Worm (Caenorhabditis elegans) whole organism, L4/young adult: ENCODE results near the gene fbxa-18.

ENCODE experiments used
- W03F9.2 ChIP-seq: fragments of 150-350 bp; optimal IDR thresholded peaks from 2 replicates; lab custom pipeline; 2014; ENCODE audit warnings: missing biosample characterization, missing genetic modification characterization
- dao-5 ChIP-seq: sonication (generic microtip); optimal IDR thresholded peaks from 2 replicates; lab custom pipeline; 2016; ENCODE audit warnings: missing genotype, missing genetic modification characterization, moderate library complexity, missing compliant biosample characterization
- him-1 ChIP-seq: sonication (generic microtip); optimal IDR thresholded peaks from 2 replicates; lab custom pipeline; 2016; ENCODE audit warnings: missing genotype, missing genetic modification reagents, missing genetic modification characterization, missing compliant biosample characterization

Gene fbxa-18

DNA sequence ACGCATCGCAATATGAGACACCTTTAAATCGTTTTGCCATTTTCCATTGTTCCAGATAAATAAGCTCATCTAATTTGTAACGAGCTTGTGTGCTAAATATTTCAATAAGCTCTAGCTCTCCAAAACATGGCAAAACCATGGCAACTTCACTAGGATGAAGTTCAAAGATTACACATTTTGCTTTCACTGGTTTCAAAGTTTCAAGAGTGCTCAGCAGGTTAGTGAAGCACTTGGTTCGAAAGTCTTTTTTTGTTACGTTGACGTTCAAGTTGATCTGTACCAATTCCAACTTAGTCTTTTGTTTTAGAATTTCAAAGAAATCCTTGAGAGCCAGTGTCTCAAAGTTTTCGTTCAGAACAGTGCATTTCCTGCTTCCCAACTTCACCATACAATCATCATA, at the start of gene fbxa-18:
fbxa-18 (plus strand) TSS at position 301 of the 400 bp plus-strand sequence.
- TF ChIP-seq him-1 (tag; lab: Kevin White, UChicago) (no peak), W03F9.2 (tag; lab: Kevin White, UChicago) (no peak), dao-5 (tag; lab: Kevin White, UChicago) (no peak)

- TF ChIP-seq him-1 (tag; lab: Kevin White, UChicago) (no peak), dao-5 (tag; lab: Kevin White, UChicago) (no peak), W03F9.2 (tag; lab: Kevin White, UChicago) (no peak)
Measured at ce11 chrV:16094284-16094683, 48.2 kb upstream of the fbxa-18 start, which contains the start of gene F22B8.7. Gene F22B8.7 (plus strand): TSS chrV:16094584.

DNA sequence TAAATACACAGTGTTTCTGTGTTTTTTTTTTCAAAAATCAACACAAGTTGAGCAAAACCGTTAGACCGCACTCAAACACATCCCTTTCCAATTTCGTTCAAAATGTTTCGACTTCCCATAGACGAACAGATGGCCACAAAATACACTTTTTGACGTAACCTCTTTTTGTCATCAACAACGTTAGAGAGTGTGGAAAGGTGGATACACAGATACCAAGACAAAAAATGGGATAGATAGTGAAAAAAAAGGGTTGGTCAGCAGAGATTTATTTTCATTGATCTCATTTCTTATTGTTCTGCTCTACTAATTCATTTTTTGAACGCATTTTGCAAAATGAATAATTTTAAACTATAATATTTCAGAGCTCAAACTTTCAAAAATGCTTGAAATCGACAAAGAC, 47.6 kb upstream of the fbxa-18 start:
- TF ChIP-seq dao-5 (tag; lab: Kevin White, UChicago) = no peak

DNA sequence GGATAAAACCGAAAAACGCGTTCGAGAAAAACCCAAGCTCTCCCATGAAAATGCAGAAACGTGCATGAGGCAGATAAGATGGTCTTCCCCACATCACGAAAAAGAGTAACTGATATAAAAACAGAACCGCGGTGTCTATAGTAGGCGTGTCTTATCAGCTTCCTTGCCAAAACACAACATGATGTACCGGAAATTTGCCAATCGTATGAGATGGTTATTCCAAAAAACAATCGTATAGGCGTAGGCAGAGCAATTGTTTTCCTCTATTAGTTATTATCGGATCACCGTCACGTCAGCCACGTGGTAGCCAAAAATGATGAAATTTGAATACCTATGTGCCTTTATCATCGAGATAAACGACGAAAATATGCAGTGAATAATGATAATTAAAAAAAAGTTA, 43.0 kb upstream of the fbxa-18 start, which contains the start of gene str-7:
str-7 (minus strand) TSS at position 101 of the 400 bp plus-strand sequence.
- TF ChIP-seq W03F9.2 (tag; lab: Kevin White, UChicago) (no peak), dao-5 (tag; lab: Kevin White, UChicago) (no peak), him-1 (tag; lab: Kevin White, UChicago) (no peak)

DNA sequence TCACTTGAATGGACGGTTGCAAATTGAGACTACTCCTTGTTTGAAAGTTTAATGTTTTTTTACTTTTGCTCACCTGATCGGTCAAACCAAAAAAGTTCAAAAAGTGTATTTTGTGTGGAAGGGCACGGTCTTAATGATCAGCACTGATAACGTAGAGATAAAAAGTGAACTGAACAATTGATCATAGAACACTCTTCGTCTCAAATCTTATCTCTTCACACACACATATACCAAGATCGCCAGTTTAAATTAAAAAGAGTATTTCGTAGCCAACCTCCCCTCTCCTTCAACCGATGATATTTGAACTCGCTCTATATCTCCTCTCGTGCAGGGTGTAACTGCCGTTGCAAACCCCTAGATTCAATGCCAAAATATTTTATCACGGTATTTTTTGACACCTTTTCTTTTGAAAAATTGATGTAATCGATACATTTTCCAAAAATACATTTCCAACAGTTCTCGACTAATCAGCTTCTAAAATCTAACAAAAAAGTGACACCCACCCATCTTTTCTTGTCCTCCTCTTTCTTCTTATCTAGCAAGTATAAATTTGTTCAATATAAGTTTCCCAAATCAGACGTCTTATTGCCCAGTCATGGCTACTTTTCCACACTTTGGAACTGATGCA, 42.3 kb upstream of the fbxa-18 start, which contains the start of gene cth-1:
cth-1 (plus strand) TSS at position 578 of the 628 bp plus-strand sequence.
- TF ChIP-seq W03F9.2 (tag; lab: Kevin White, UChicago) (no peak), him-1 (tag; lab: Kevin White, UChicago) (no peak), dao-5 (tag; lab: Kevin White, UChicago) (no peak)

- TF ChIP-seq him-1 (tag; lab: Kevin White, UChicago) (no peak), W03F9.2 (tag; lab: Kevin White, UChicago) (no peak), dao-5 (tag; lab: Kevin White, UChicago) (no peak)
Measured at ce11 chrV:16103594-16103993, 38.9 kb upstream of the fbxa-18 start, which contains the start of gene argk-1. Gene argk-1 (plus strand): TSS chrV:16103894.

DNA sequence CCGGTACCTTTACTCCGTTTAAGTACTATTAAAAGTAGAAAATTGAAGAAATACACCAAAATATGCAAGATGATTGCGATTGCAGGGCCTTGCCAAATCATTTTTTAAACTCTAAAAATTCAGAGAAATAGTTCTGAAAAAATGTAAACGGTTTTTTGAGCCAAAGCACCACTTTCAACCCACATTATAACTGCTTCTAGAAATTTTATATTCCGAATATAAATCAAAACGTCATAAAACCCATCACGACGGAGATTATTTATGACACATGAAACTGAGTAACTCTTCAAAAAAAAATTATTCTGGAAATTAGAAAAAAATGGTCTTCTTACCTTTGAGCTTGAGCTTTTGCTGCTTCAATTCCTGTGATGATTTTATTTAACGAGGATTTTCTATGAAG, 28.2 kb upstream of the fbxa-18 start, which contains the start of gene srxa-16:
srxa-16 (minus strand) TSS at position 101 of the 400 bp plus-strand sequence.
- TF ChIP-seq dao-5 (tag; lab: Kevin White, UChicago) = no peak
- TF ChIP-seq him-1 (tag; lab: Kevin White, UChicago) = no peak
- no peak for TF ChIP-seq W03F9.2 (tag; lab: Kevin White, UChicago)

- TF ChIP-seq dao-5 (tag; lab: Kevin White, UChicago) (no peak), W03F9.2 (tag; lab: Kevin White, UChicago) (no peak), him-1 (tag; lab: Kevin White, UChicago) (no peak)
Measured at ce11 chrV:16115381-16115780, 27.1 kb upstream of the fbxa-18 start, which contains the start of gene str-25. Gene str-25 (plus strand): TSS chrV:16115681.

DNA sequence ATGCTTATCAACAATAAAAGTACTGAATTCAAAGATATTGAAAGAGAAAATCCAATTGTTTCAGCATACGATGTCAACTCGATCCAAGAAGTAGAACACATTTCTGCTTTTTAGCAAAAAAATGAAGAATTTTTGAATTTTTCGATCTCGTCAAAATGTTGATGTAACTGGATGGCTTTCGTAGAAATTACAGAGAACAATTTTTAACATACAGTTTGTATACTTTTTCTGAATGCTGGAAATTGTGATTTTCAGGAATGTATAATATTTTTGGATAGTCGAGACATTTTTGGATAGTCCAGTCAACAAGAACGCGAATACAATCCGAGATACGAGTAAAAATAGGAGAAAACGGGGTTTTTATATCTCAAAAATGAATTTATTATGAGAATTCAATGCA, 23.9 kb upstream of the fbxa-18 start, which contains the start of gene str-103:
str-103 (minus strand) TSS at position 101 of the 400 bp plus-strand sequence.
- no peak for TF ChIP-seq him-1 (tag; lab: Kevin White, UChicago)
- no peak for TF ChIP-seq W03F9.2 (tag; lab: Kevin White, UChicago)
- no peak for TF ChIP-seq dao-5 (tag; lab: Kevin White, UChicago)

DNA sequence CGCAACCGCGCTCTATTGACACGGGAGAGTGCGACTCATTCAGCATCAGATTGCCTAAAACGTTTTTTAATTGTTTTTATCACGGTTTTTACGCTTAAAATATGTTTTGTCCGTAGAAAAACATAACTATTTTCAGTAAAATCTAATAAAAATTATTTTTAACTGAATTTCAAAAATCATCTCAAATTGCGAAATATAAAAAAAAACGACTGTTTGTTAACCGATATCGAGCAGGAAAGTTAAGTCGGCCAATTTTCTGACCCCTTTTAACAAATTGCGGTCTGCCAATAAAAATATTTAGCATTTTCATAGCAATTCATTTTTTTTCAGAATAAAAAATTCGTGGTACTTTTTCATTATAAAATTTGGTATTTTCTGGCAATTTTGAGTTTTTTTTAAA, 22.0 kb upstream of the fbxa-18 start:
- TF ChIP-seq him-1 (tag; lab: Kevin White, UChicago) (no peak), W03F9.2 (tag; lab: Kevin White, UChicago) (no peak)

- TF ChIP-seq W03F9.2 (tag; lab: Kevin White, UChicago) (no peak), him-1 (tag; lab: Kevin White, UChicago) (no peak), dao-5 (tag; lab: Kevin White, UChicago) (no peak)
Measured at ce11 chrV:16120922-16121321, 21.5 kb upstream of the fbxa-18 start, which contains the start of gene skr-3. Gene skr-3 (plus strand): TSS chrV:16121084.

DNA sequence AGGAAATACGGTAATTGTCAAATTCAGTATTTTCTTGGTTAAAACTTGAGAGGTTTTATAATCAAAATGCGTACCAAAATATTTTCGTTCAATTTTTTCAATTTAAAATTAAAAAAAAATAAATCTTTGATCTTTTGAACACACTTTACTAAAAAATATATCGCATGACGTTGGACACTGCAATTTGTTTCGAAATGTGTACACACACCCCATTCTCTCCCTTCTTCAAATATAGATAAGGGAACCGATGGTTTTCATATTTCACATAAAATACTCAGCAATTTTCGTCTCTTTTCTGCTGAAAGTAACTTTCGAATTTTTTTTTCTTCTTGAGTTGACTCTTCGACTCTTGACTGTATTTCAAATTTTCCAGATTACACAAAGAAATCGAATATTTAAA, 21.0 kb upstream of the fbxa-18 start:
- TF ChIP-seq W03F9.2 (tag; lab: Kevin White, UChicago) = no peak
- TF ChIP-seq him-1 (tag; lab: Kevin White, UChicago) = no peak
- no peak for TF ChIP-seq dao-5 (tag; lab: Kevin White, UChicago)

ce11 chrV:16124739-16125138, 17.7 kb upstream of the fbxa-18 start, which contains the start of gene nhr-111:
Gene nhr-111 (minus strand): TSS chrV:16124839.
- no peak for TF ChIP-seq W03F9.2 (tag; lab: Kevin White, UChicago)
- no peak for TF ChIP-seq dao-5 (tag; lab: Kevin White, UChicago)
- no peak for TF ChIP-seq him-1 (tag; lab: Kevin White, UChicago)

ce11 chrV:16127401-16127800, 15.1 kb upstream of the fbxa-18 start, which contains the start of gene fbxa-143:
Gene fbxa-143 (minus strand): TSS chrV:16127501.
- TF ChIP-seq W03F9.2 (tag; lab: Kevin White, UChicago) (no peak), him-1 (tag; lab: Kevin White, UChicago) (no peak), dao-5 (tag; lab: Kevin White, UChicago) (no peak)
